Fruit fly (Drosophila melanogaster): Measurements from ENCODE around the gene CG33643.

The CG33643 gene

DNA sequence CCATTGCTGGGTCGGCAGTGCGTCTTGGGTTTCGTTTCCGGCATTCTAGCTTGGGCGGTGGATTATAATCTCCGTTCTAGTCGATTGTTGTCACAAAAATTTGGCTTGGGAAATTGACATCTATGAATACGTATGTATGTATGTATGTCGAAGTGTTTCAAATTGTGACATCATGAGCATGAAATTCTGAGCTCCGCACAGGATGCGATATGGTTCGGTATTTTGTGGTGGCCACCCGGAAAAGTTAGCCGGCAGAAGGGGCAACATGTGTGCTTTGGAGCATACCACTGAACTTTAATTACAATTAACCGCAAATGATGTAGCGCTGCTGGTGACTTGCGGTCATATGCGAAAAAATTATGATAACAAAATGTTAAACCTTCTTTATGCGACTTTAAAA, 4.8 kb downstream of the CG33643 start, which contains the start of gene CG15638:
CG15638 (minus strand) TSS at position 101 of the 400 bp plus-strand sequence.
- TF ChIP-seq CG11617 (GFP tag; optimal IDR thresholded peaks at IDR 0.05), result no peak
- no peak for TF ChIP-seq ovo (GFP tag; optimal IDR thresholded peaks at IDR 0.05)
- peak; percentile 12 for TF ChIP-seq kay (GFP tag; ENCODE audit: borderline replicate concordance)

DNA sequence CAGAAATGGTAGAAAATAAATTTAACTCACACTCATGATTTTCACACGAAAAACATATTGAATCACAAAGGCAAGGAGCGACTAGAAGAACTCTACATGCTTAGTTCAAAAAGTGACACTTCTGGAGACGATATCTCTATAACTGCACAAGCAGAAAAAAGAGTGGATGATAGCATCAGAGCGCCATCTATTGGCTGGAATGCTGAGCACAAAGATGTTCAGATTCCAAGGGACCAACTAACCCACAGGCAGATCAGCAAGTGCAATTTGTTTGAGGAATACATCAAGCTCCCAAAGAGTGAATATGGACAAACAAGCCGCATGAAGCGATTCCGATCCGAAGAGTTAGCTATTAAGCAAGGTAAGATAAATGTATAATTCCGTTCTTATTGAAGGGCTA, 9.8 kb downstream of the CG33643 start, which contains the start of gene CG16852:
CG16852 (plus strand) TSS at position 48 of the 400 bp plus-strand sequence.
- no peak for TF ChIP-seq CG12768 (GFP tag; optimal IDR thresholded peaks at IDR 0.05)

DNA sequence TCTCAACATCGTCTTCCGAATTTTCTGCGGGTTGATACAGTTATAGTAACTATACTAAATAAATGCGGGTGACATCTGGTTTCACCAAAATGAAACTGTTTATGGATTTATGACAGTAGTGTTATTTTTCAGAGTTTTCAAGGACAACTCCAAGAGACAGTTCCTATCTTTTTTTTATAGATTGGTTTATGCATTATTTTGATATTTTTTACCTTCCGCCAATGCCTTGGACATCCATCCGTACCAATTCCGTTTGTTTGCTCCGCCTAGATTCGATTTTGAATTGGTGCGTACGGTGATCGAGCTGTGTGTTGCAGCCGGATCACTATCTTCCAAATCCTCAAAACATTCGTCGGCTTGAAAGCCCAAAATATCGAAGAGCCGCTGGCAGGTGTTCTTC, 11.1 kb downstream of the CG33643 start, which contains the start of gene CG16853:
CG16853 (plus strand) TSS at position 301 of the 400 bp plus-strand sequence.
- TF ChIP-seq CG7101 (tag; optimal IDR thresholded peaks at IDR 0.05) (no peak), CG5204 (GFP tag; optimal IDR thresholded peaks at IDR 0.05) (no peak), CG11617 (GFP tag; optimal IDR thresholded peaks at IDR 0.05) (no peak), pad (GFP tag; optimal IDR thresholded peaks at IDR 0.05) (no peak), Crg-1 (GFP tag; optimal IDR thresholded peaks at IDR 0.05) (no peak), kay (GFP tag; ENCODE audit: borderline replicate concordance) (no peak), cic (GFP tag; optimal IDR thresholded peaks at IDR 0.05) (no peak), toe (GFP tag; optimal IDR thresholded peaks at IDR 0.05) (no peak), CG7045 (GFP tag; optimal IDR thresholded peaks at IDR 0.05) (no peak), bab1 (GFP tag; optimal IDR thresholded peaks at IDR 0.05) (no peak)

DNA sequence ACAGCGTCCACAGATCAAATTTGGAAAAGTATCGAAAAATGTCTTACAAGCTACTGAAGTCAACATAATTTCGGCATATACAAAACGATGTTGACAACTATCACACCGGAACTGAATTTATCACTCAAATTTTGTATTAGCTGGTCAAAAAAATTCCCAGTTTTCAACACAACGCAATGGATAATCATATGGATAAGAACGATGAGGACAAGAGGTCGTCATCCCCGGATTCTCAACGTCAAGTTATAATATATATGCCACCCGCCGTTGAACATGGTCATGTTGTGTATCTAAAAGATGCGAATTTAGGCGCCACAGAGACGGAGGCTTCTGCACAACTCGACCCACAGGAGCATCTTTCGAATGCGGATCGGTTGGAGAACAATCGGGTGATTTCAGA, 11.6 kb downstream of the CG33643 start, which contains the start of gene CG9263:
CG9263 (minus strand) TSS at position 101 of the 400 bp plus-strand sequence.
- TF ChIP-seq tj (GFP tag; optimal IDR thresholded peaks at IDR 0.05) (no peak), cnc (optimal IDR thresholded peaks at IDR 0.05) (no peak), cic (GFP tag; optimal IDR thresholded peaks at IDR 0.05) (no peak), toe (GFP tag; optimal IDR thresholded peaks at IDR 0.05) (no peak)

DNA sequence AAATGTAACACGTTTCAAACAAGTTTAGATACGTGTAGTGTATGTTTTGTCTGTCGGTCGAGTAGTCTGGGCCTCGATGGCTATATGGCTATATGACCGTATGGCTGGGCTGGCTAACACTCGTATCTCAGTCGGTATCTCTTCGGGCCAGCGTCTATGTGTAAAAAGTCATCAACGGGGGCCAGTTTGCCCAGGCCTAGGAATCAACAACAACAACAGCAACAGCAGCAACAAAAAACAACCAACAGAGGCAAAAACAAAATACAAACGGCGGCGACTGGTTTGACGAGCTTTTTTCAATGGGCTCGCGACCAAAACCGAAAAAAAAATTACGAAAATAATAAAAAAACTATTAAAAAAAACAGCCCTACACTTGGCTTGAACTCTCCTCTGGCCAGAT, 14.8 kb downstream of the CG33643 start:
- no peak for TF ChIP-seq Mnt (GFP tag; optimal IDR thresholded peaks at IDR 0.05)
- TF ChIP-seq bab1 (GFP tag; optimal IDR thresholded peaks at IDR 0.05), result no peak
- no peak for TF ChIP-seq Clk (GFP tag; optimal IDR thresholded peaks at IDR 0.05)
- no peak for TF ChIP-seq cnc (optimal IDR thresholded peaks at IDR 0.05)
- no peak for TF ChIP-seq CG12768 (GFP tag; optimal IDR thresholded peaks at IDR 0.05)
- no peak for TF ChIP-seq CG7045 (GFP tag; optimal IDR thresholded peaks at IDR 0.05)
- no peak for TF ChIP-seq toe (GFP tag; optimal IDR thresholded peaks at IDR 0.05)
- TF ChIP-seq CG5204 (GFP tag; optimal IDR thresholded peaks at IDR 0.05), result no peak
- TF ChIP-seq CG7101 (tag; optimal IDR thresholded peaks at IDR 0.05), result no peak
- no peak for TF ChIP-seq Crg-1 (GFP tag; optimal IDR thresholded peaks at IDR 0.05)

DNA sequence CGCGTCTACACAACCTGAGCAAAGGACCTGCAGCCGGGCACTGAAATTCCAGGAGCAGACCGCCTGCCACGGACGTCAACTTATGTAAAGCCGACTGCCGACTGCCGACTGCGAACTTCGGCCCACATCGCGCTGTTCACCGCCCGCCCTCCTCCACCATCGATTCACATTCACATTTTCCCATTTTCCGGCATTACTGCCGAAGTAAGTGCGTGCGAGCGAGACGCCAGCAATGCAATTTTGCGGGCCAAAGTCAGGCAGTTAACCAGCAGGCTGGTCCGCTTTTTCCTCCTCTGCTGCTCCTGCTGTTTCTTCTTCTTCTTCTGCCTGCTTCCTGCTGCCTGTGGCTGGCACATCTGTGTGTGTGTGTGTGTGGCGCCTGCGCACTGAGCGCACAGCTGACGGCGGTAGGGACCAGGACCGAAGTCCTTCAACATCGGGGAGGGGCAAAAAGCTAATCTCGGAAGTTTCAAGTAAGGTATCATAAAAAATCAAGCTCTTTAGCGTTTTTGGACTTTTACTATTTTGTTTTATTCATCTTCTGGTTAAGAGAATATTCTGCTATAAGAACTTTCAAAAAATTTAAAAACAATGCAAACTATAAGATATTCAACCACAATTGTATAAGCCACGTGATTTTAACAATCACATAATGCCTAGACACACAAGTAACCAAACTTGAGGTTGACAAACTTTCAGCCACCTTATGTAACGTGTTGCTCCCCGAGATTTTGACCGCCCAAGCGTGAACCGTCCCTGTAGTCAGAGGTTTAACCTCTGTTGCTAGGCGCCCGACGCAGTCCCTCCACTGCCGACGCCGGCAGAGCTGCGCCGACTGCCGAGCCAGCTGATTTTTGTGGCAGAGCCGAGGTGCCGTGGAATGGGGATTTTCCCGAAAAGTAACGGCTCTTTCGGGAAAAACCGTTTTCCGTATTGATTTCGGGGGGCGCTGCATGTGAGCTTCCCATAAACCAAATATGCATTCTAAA, 17.2 kb downstream of the CG33643 start:
- TF ChIP-seq kay (GFP tag; ENCODE audit: borderline replicate concordance), result no peak
- no peak for TF ChIP-seq ovo (GFP tag; optimal IDR thresholded peaks at IDR 0.05)
- TF ChIP-seq CG14711 (tag; optimal IDR thresholded peaks at IDR 0.05), result no peak
- TF ChIP-seq cnc (optimal IDR thresholded peaks at IDR 0.05), result no peak
- TF ChIP-seq CG7045 (GFP tag; optimal IDR thresholded peaks at IDR 0.05), result peak; percentile 51
- no peak for TF ChIP-seq CG1620 (GFP tag; optimal IDR thresholded peaks at IDR 0.05)
- peak; percentile 61 for TF ChIP-seq toe (GFP tag; optimal IDR thresholded peaks at IDR 0.05)
- TF ChIP-seq Mnt (GFP tag; optimal IDR thresholded peaks at IDR 0.05), result no peak
- TF ChIP-seq cic (GFP tag; optimal IDR thresholded peaks at IDR 0.05), result no peak
- TF ChIP-seq tj (GFP tag; optimal IDR thresholded peaks at IDR 0.05), result no peak
- TF ChIP-seq bab1 (GFP tag; optimal IDR thresholded peaks at IDR 0.05), result no peak
- TF ChIP-seq Hr96 (GFP tag; optimal IDR thresholded peaks at IDR 0.05), result peak; percentile 58
- TF ChIP-seq CG7101 (tag; optimal IDR thresholded peaks at IDR 0.05), result no peak
- TF ChIP-seq CG33017 (tag; optimal IDR thresholded peaks at IDR 0.05), result no peak
- TF ChIP-seq Clk (GFP tag; optimal IDR thresholded peaks at IDR 0.05), result peak; percentile 43
- peak; percentile 55 for TF ChIP-seq CG5204 (GFP tag; optimal IDR thresholded peaks at IDR 0.05)
- no peak for TF ChIP-seq CG12768 (GFP tag; optimal IDR thresholded peaks at IDR 0.05)
- no peak for TF ChIP-seq CG11617 (GFP tag; optimal IDR thresholded peaks at IDR 0.05)

Measured in whole organism, adult.